Worm (Caenorhabditis elegans) whole organism, late embryonic: ENCODE measurements around the gene F28H6.8.
A peak's percentile ranks its signal among the peaks of the same experiment; 100 is the strongest.

Experiments used
- C08G9.2 ChIP-seq: sonication (generic microtip); optimal IDR thresholded peaks from 2 replicates; lab custom pipeline; 2016; ENCODE audit warnings: mild to moderate bottlenecking, missing genetic modification characterization, moderate library complexity, missing compliant biosample characterization
- C38D4.7 ChIP-seq: fragments of 200-800 bp; sonication (Bioruptor generic); optimal IDR thresholded peaks from 2 replicates; lab custom pipeline; 2018; ENCODE audit warnings: mild to moderate bottlenecking, missing genetic modification characterization, moderate library complexity, missing compliant biosample characterization
- K02D7.2 ChIP-seq: sonication (generic microtip); optimal IDR thresholded peaks from 2 replicates; lab custom pipeline; 2017; ENCODE audit warnings: mild to moderate bottlenecking, missing genetic modification characterization, missing compliant biosample characterization
- K09A11.1 ChIP-seq: sonication (generic microtip); optimal IDR thresholded peaks from 2 replicates; lab custom pipeline; 2017; ENCODE audit warnings: antibody characterized with exemption, mild to moderate bottlenecking, missing genetic modification characterization, missing compliant biosample characterization; ENCODE audit not compliant: insufficient read depth
- T23F11.4 ChIP-seq: fragments of 200-800 bp; sonication (Bioruptor generic); optimal IDR thresholded peaks from 2 replicates; lab custom pipeline; 2018; ENCODE audit warnings: mild to moderate bottlenecking, missing genetic modification characterization, missing compliant biosample characterization
- ahr-1 ChIP-seq: sonication (generic microtip); optimal IDR thresholded peaks from 2 replicates; lab custom pipeline; 2016; ENCODE audit warnings: missing genetic modification characterization, missing compliant biosample characterization
- ama-1 ChIP-seq: fragments of 150-350 bp; optimal IDR thresholded peaks from 2 replicates; lab custom pipeline; 2014
- ceh-14 ChIP-seq: sonication (generic microtip); optimal IDR thresholded peaks from 2 replicates; lab custom pipeline; 2016; ENCODE audit warnings: missing genotype, missing genetic modification characterization, missing compliant biosample characterization
- ceh-18 ChIP-seq: sonication (generic microtip); optimal IDR thresholded peaks from 2 replicates; lab custom pipeline; 2016; ENCODE audit warnings: missing genetic modification characterization, missing compliant biosample characterization
- ceh-19 ChIP-seq: fragments of 200-800 bp; sonication (Bioruptor generic); optimal IDR thresholded peaks from 2 replicates; lab custom pipeline; 2018; ENCODE audit warnings: mild to moderate bottlenecking, missing genetic modification characterization, missing compliant biosample characterization
- ceh-2 ChIP-seq: sonication (generic microtip); optimal IDR thresholded peaks from 2 replicates; lab custom pipeline; 2016; ENCODE audit warnings: missing genotype, missing genetic modification characterization, missing compliant biosample characterization
- ceh-22 ChIP-seq: sonication (generic microtip); optimal IDR thresholded peaks from 2 replicates; lab custom pipeline; 2017; ENCODE audit warnings: missing biosample characterization, missing genetic modification characterization
- ceh-24 ChIP-seq: sonication (generic microtip); optimal IDR thresholded peaks from 2 replicates; lab custom pipeline; 2016; ENCODE audit warnings: mild to moderate bottlenecking, missing genetic modification characterization, missing compliant biosample characterization
- ceh-30 ChIP-seq: fragments of 150-350 bp; optimal IDR thresholded peaks from 2 replicates; lab custom pipeline; 2014; ENCODE audit warnings: missing biosample characterization, missing genetic modification characterization
- ceh-31 ChIP-seq: sonication (generic microtip); optimal IDR thresholded peaks from 2 replicates; lab custom pipeline; 2016; ENCODE audit warnings: missing genetic modification characterization, missing compliant biosample characterization
- ceh-34 ChIP-seq: sonication (generic microtip); optimal IDR thresholded peaks from 2 replicates; lab custom pipeline; 2016; ENCODE audit warnings: mild to moderate bottlenecking, missing genetic modification characterization, missing compliant biosample characterization
- ceh-48 ChIP-seq: sonication (generic microtip); optimal IDR thresholded peaks from 2 replicates; lab custom pipeline; 2016; ENCODE audit warnings: missing genetic modification characterization, inconsistent platforms, missing compliant biosample characterization
- ceh-6 ChIP-seq: fragments of 200-800 bp; sonication (Bioruptor generic); optimal IDR thresholded peaks from 2 replicates; lab custom pipeline; 2018; ENCODE audit warnings: mild to moderate bottlenecking, missing genetic modification characterization, missing compliant biosample characterization
- ceh-9 ChIP-seq: sonication (generic microtip); optimal IDR thresholded peaks from 2 replicates; lab custom pipeline; 2016; ENCODE audit warnings: mild to moderate bottlenecking, missing genetic modification characterization, inconsistent platforms, missing compliant biosample characterization
- che-1 ChIP-seq: sonication (generic microtip); optimal IDR thresholded peaks from 2 replicates; lab custom pipeline; 2016; ENCODE audit warnings: mild to moderate bottlenecking, missing genetic modification characterization, missing compliant biosample characterization
- dmd-4 ChIP-seq: sonication (generic microtip); optimal IDR thresholded peaks from 2 replicates; lab custom pipeline; 2016; ENCODE audit warnings: borderline replicate concordance, missing genetic modification characterization, missing compliant biosample characterization
- dve-1 ChIP-seq: sonication (generic microtip); optimal IDR thresholded peaks from 2 replicates; lab custom pipeline; 2017; ENCODE audit warnings: antibody characterized with exemption, mild to moderate bottlenecking, missing genetic modification characterization, missing compliant biosample characterization
- elt-2 ChIP-seq: sonication (generic microtip); optimal IDR thresholded peaks from 2 replicates; lab custom pipeline; 2016; ENCODE audit warnings: missing genetic modification reagents, missing genetic modification characterization, missing compliant biosample characterization
- eyg-1 ChIP-seq: sonication (generic microtip); optimal IDR thresholded peaks from 2 replicates; lab custom pipeline; 2016; ENCODE audit warnings: missing genotype, missing genetic modification characterization, missing compliant biosample characterization
- fax-1 ChIP-seq: sonication (generic microtip); optimal IDR thresholded peaks from 2 replicates; lab custom pipeline; 2016; ENCODE audit warnings: missing genotype, missing genetic modification characterization, missing compliant biosample characterization
- fkh-10 ChIP-seq: fragments of 150-350 bp; optimal IDR thresholded peaks from 2 replicates; lab custom pipeline; 2014; ENCODE audit warnings: missing biosample characterization, missing genetic modification reagents, missing genetic modification characterization
- fkh-6 ChIP-seq: sonication (generic microtip); optimal IDR thresholded peaks from 2 replicates; lab custom pipeline; 2016; ENCODE audit warnings: missing genetic modification characterization, missing compliant biosample characterization
- gmeb-2 ChIP-seq: sonication (generic microtip); optimal IDR thresholded peaks from 2 replicates; lab custom pipeline; 2016; ENCODE audit warnings: missing genetic modification characterization, inconsistent platforms, missing compliant biosample characterization
- hlh-30 ChIP-seq: sonication (generic microtip); optimal IDR thresholded peaks from 2 replicates; lab custom pipeline; 2017; ENCODE audit warnings: antibody characterized with exemption, missing genetic modification characterization, missing compliant biosample characterization; ENCODE audit not compliant: insufficient read depth
- hlh-6 ChIP-seq: sonication (generic microtip); optimal IDR thresholded peaks from 2 replicates; lab custom pipeline; 2016; ENCODE audit warnings: missing genotype, missing genetic modification characterization, missing compliant biosample characterization
- hlh-8 ChIP-seq: sonication (generic microtip); optimal IDR thresholded peaks from 2 replicates; lab custom pipeline; 2016; ENCODE audit warnings: missing genotype, missing genetic modification characterization, missing compliant biosample characterization
- lim-6 ChIP-seq: sonication (generic microtip); optimal IDR thresholded peaks from 2 replicates; lab custom pipeline; 2016; ENCODE audit warnings: missing genetic modification characterization, missing compliant biosample characterization
- mec-3 ChIP-seq: sonication (generic microtip); optimal IDR thresholded peaks from 2 replicates; lab custom pipeline; 2016; ENCODE audit warnings: borderline replicate concordance, missing genetic modification characterization, missing compliant biosample characterization
- nfya-1 ChIP-seq: sonication (generic microtip); optimal IDR thresholded peaks from 2 replicates; lab custom pipeline; 2017; ENCODE audit warnings: missing genetic modification characterization, mild to moderate bottlenecking, missing compliant biosample characterization, antibody characterized with exemption, moderate library complexity
- nhr-232 ChIP-seq: sonication (generic microtip); optimal IDR thresholded peaks from 2 replicates; lab custom pipeline; 2016; ENCODE audit warnings: missing genetic modification characterization, missing compliant biosample characterization
- pag-3 ChIP-seq: sonication (generic microtip); optimal IDR thresholded peaks from 2 replicates; lab custom pipeline; 2016; ENCODE audit warnings: missing compliant biosample characterization, missing genetic modification characterization, borderline replicate concordance
- pha-2 ChIP-seq: sonication (generic microtip); optimal IDR thresholded peaks from 2 replicates; lab custom pipeline; 2017; ENCODE audit warnings: mild to moderate bottlenecking, missing genetic modification characterization, missing compliant biosample characterization
- pha-4 ChIP-seq: fragments of 150-350 bp; optimal IDR thresholded peaks from 2 replicates; lab custom pipeline; 2018; ENCODE audit warnings: missing biosample characterization, missing genetic modification reagents, missing genetic modification characterization
- pqm-1 ChIP-seq: sonication (generic microtip); optimal IDR thresholded peaks from 2 replicates; lab custom pipeline; 2016; ENCODE audit warnings: missing genetic modification characterization, missing compliant biosample characterization
- pros-1 ChIP-seq: fragments of 150-350 bp; optimal IDR thresholded peaks from 2 replicates; lab custom pipeline; 2014; ENCODE audit warnings: missing biosample characterization, missing genetic modification reagents, missing genetic modification characterization
- ref-2 ChIP-seq: sonication (generic microtip); optimal IDR thresholded peaks from 2 replicates; lab custom pipeline; 2016; ENCODE audit warnings: missing genetic modification characterization, missing compliant biosample characterization
- sdc-2 ChIP-seq: sonication (generic microtip); optimal IDR thresholded peaks from 2 replicates; lab custom pipeline; 2016; ENCODE audit warnings: missing genotype, missing genetic modification characterization, missing compliant biosample characterization
- sox-2 ChIP-seq: fragments of 200-800 bp; sonication (Bioruptor generic); IDR thresholded peaks from 2 replicates; pipeline ENCODE4 v1.3.6; 2022; ENCODE audit warnings: missing genetic modification reagents, missing genetic modification characterization, missing compliant biosample characterization
- sox-4 ChIP-seq: sonication (generic microtip); optimal IDR thresholded peaks from 2 replicates; lab custom pipeline; 2017; ENCODE audit warnings: mild to moderate bottlenecking, missing genetic modification characterization, inconsistent platforms, missing compliant biosample characterization
- syd-9 ChIP-seq: sonication (generic microtip); optimal IDR thresholded peaks from 2 replicates; lab custom pipeline; 2016; ENCODE audit warnings: mild to moderate bottlenecking, missing genetic modification characterization, moderate library complexity, missing compliant biosample characterization
- tbx-2 ChIP-seq: sonication (generic microtip); optimal IDR thresholded peaks from 2 replicates; lab custom pipeline; 2016; ENCODE audit warnings: missing genetic modification characterization, missing compliant biosample characterization
- tbx-7 ChIP-seq: sonication (generic microtip); optimal IDR thresholded peaks from 2 replicates; lab custom pipeline; 2016; ENCODE audit warnings: missing genotype, missing genetic modification characterization, missing compliant biosample characterization
- unc-42 ChIP-seq: sonication (generic microtip); optimal IDR thresholded peaks from 2 replicates; lab custom pipeline; 2016; ENCODE audit warnings: missing genotype, missing genetic modification characterization, missing compliant biosample characterization
- unc-86 ChIP-seq: sonication (generic microtip); optimal IDR thresholded peaks from 2 replicates; lab custom pipeline; 2016; ENCODE audit warnings: missing genetic modification characterization, missing compliant biosample characterization

The F28H6.8 gene

DNA sequence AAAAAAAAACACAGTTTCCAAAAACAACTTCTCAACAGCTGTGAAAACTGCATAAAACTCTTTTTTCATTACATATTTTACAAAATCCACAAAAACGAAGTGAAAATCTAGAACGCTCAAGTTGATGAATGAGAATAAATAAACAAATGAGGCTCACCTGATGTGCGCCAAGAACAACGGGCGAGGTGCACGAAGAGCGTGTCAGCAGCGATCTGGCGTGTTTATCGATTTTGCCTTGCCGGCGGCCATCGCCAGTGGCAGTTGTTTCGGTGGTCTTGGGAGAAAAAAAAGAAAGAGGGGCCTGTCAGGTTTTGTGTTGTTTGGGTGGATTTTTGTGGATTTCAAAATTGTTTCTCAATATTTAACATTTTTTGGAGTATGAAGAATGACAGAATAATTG lies 39.7 kb upstream of the F28H6.8 start, which contains the start of gene idhb-1:
Gene idhb-1 (minus strand): TSS at position 214 of the 400 bp plus-strand sequence.
- TF ChIP-seq hlh-6, result no peak
- no peak for TF ChIP-seq ceh-9 (tag; lab: Kevin White, UChicago)
- TF ChIP-seq sdc-2, result peak; percentile 54
- TF ChIP-seq ceh-31, result peak; percentile 50
- TF ChIP-seq tbx-2, result peak; percentile 54
- TF ChIP-seq ceh-18 (tag; lab: Kevin White, UChicago), result peak; percentile 46
- TF ChIP-seq dve-1 (tag; lab: Kevin White, UChicago), result peak; percentile 39
- TF ChIP-seq ceh-48 (tag; lab: Kevin White, UChicago), result peak; percentile 83
- no peak for TF ChIP-seq fkh-6 (tag; lab: Kevin White, UChicago)
- no peak for TF ChIP-seq ceh-6
- peak; percentile 67 for TF ChIP-seq nfya-1 (tag; lab: Kevin White, UChicago)
- TF ChIP-seq ceh-34 (tag; lab: Kevin White, UChicago), result peak; percentile 39
- peak; percentile 37 for TF ChIP-seq hlh-30

DNA sequence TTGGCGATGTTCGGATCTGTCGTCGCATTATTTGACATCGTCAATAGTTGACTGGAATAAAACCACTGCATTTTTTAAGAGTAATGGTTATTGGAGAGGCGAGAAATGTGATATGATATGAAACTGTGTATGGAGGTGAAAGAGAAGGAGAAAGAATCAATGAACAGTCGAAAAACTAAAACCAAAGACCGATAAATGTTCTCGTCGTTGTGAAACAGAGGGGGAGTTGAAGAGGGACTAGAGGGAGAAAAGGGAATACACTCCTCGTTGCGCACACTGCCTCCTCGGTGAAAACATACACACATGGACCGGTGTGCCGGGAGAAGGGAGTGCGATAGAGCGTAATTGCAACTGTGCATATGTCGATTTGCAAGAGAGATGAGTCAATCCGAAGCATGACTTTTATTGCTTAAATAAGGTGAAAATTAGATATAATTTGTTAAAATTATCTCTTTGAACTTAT lies 35.5 kb upstream of the F28H6.8 start, which contains the start of gene sym-4:
Gene sym-4 (minus strand): TSS at position 51 of the 463 bp plus-strand sequence.
- TF ChIP-seq ceh-24 (tag; lab: Kevin White, UChicago) (no peak), hlh-30 (peak; percentile 75), dmd-4 (tag; lab: Kevin White, UChicago) (no peak), ceh-48 (tag; lab: Kevin White, UChicago) (peak; percentile 34), ceh-14 (no peak), che-1 (tag; lab: Kevin White, UChicago) (no peak), ceh-34 (tag; lab: Kevin White, UChicago) (peak; percentile 68), ceh-19 (GFP tag; lab: Kevin White, UChicago) (no peak), ceh-9 (tag; lab: Kevin White, UChicago) (no peak), C38D4.7 (GFP tag; lab: Kevin White, UChicago) (no peak), sox-4 (tag; lab: Kevin White, UChicago) (no peak), fkh-6 (tag; lab: Kevin White, UChicago) (no peak), lim-6 (no peak), K02D7.2 (tag; lab: Kevin White, UChicago) (no peak), sdc-2 (peak; percentile 79), nhr-232 (tag; lab: Kevin White, UChicago) (no peak), unc-42 (tag; lab: Kevin White, UChicago) (peak; percentile 83), ceh-18 (tag; lab: Kevin White, UChicago) (peak; percentile 87), gmeb-2 (tag; lab: Kevin White, UChicago) (no peak), pag-3 (no peak), pqm-1 (tag; lab: Kevin White, UChicago) (peak; percentile 38), ref-2 (tag; lab: Kevin White, UChicago) (peak; percentile 59), ceh-30 (tag; lab: Kevin White, UChicago) (peak; percentile 44), hlh-8 (peak; percentile 82), syd-9 (tag; lab: Kevin White, UChicago) (peak; percentile 7), pros-1 (tag; lab: Kevin White, UChicago) (peak; percentile 12), sox-2 (no peak), unc-86 (no peak), ceh-6 (peak; percentile 35), eyg-1 (no peak), tbx-7 (no peak), C08G9.2 (tag; lab: Kevin White, UChicago) (peak; percentile 29), mec-3 (no peak), elt-2 (tag; lab: Kevin White, UChicago) (peak; percentile 72), ceh-22 (no peak), pha-4 (no peak), pha-2 (no peak), dve-1 (tag; lab: Kevin White, UChicago) (peak; percentile 60), T23F11.4 (GFP tag; lab: Kevin White, UChicago) (no peak), ceh-31 (peak; percentile 77), fkh-10 (GFP tag; lab: Kevin White, UChicago) (no peak), ceh-2 (tag; lab: Kevin White, UChicago) (no peak), ama-1 (lab: Kevin White, UChicago) (no peak), fax-1 (tag; lab: Kevin White, UChicago) (no peak), nfya-1 (tag; lab: Kevin White, UChicago) (peak; percentile 77), ahr-1 (tag; lab: Kevin White, UChicago) (no peak), K09A11.1 (peak; percentile 53)
